Fruit fly (Drosophila melanogaster): ENCODE data around the gene CG12880.

The CG12880 gene

DNA sequence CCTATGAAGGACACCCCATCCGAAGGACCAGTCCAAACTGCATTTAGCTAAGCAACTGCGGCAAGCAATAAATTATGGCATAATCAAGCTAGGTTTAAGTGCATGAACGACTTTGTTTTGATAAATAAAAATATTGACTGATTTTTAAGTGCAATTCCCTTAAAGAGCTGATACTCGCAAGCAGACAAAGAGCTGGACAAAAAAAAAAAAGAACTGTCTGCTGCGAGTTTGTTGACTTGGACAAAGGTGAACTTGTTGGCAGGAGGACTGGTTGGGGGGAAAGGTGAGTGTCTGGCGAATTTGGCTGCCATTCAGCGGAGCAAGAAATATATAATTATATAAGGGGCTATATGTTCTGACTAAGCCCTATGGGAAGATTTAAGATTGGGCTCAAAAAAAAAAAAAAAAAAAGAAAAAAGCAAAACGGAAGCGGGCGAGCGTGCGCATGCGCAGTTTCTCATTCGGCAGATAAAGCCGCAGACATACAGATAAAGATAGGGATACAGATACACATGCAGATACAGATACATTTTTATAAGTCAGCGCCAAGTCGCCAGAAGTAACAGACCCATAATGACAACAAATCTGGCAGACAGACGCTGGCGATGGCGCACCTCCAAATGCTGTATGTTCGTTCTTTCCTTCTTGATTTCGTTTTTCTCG lies 7.0 kb downstream of the CG12880 start:
- no peak for TF ChIP-seq CG5204 (GFP tag; optimal IDR thresholded peaks at IDR 0.05)
- TF ChIP-seq CG7101 (tag; optimal IDR thresholded peaks at IDR 0.05), result no peak
- no peak for TF ChIP-seq CG12768 (GFP tag; optimal IDR thresholded peaks at IDR 0.05)
- TF ChIP-seq CG14711 (tag; optimal IDR thresholded peaks at IDR 0.05), result no peak
- no peak for TF ChIP-seq bab1 (GFP tag; optimal IDR thresholded peaks at IDR 0.05)
- TF ChIP-seq kay (GFP tag; ENCODE audit: borderline replicate concordance), result no peak
- no peak for TF ChIP-seq Clk (GFP tag; optimal IDR thresholded peaks at IDR 0.05)
- no peak for TF ChIP-seq Crg-1 (GFP tag; optimal IDR thresholded peaks at IDR 0.05)
- no peak for TF ChIP-seq toe (GFP tag; optimal IDR thresholded peaks at IDR 0.05)
- TF ChIP-seq cnc (optimal IDR thresholded peaks at IDR 0.05), result no peak
- TF ChIP-seq ovo (GFP tag; optimal IDR thresholded peaks at IDR 0.05), result no peak

DNA sequence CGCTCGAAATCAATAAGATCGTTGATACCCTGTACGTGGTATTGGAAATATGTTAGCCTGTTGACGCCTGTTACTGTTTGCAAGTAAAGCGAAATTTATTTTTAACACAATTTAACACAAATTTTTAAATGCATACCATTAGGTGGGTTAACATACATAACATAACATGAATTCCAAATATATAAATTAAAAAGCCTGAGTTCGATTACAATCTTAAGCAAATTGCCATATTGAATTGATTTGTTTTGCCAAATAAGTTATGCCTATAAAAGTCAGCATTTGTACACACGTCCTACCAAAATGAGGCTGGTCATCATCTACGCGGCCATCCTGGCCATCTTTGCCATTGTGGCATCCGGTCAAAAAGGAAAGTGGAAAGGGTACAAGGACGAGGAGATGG lies 8.3 kb downstream of the CG12880 start, which contains the start of gene CG43319:
Gene CG43319, plus strand, starts transcription at position 301 of the 400 bp plus-strand sequence.
- TF ChIP-seq Clk (GFP tag; optimal IDR thresholded peaks at IDR 0.05) (no peak), bab1 (GFP tag; optimal IDR thresholded peaks at IDR 0.05) (no peak), CG14711 (tag; optimal IDR thresholded peaks at IDR 0.05) (no peak), Crg-1 (GFP tag; optimal IDR thresholded peaks at IDR 0.05) (no peak), kay (GFP tag; ENCODE audit: borderline replicate concordance) (no peak), CG12768 (GFP tag; optimal IDR thresholded peaks at IDR 0.05) (no peak), toe (GFP tag; optimal IDR thresholded peaks at IDR 0.05) (no peak), Hr96 (GFP tag; optimal IDR thresholded peaks at IDR 0.05) (no peak), CG7101 (tag; optimal IDR thresholded peaks at IDR 0.05) (no peak), CG1620 (GFP tag; optimal IDR thresholded peaks at IDR 0.05) (no peak), tj (GFP tag; optimal IDR thresholded peaks at IDR 0.05) (no peak), CG11617 (GFP tag; optimal IDR thresholded peaks at IDR 0.05) (no peak), CG7045 (GFP tag; optimal IDR thresholded peaks at IDR 0.05) (no peak)

- TF ChIP-seq CG5204 (GFP tag; optimal IDR thresholded peaks at IDR 0.05), result no peak
- no peak for TF ChIP-seq kay (GFP tag; ENCODE audit: borderline replicate concordance)
- TF ChIP-seq cnc (optimal IDR thresholded peaks at IDR 0.05), result no peak
- no peak for TF ChIP-seq CG33017 (tag; optimal IDR thresholded peaks at IDR 0.05)
- no peak for TF ChIP-seq CG12768 (GFP tag; optimal IDR thresholded peaks at IDR 0.05)
- TF ChIP-seq toe (GFP tag; optimal IDR thresholded peaks at IDR 0.05), result no peak
- TF ChIP-seq CG7045 (GFP tag; optimal IDR thresholded peaks at IDR 0.05), result no peak
- no peak for TF ChIP-seq ovo (GFP tag; optimal IDR thresholded peaks at IDR 0.05)
- TF ChIP-seq CG7101 (tag; optimal IDR thresholded peaks at IDR 0.05), result no peak
- TF ChIP-seq tj (GFP tag; optimal IDR thresholded peaks at IDR 0.05), result no peak
- no peak for TF ChIP-seq CG11617 (GFP tag; optimal IDR thresholded peaks at IDR 0.05)
- no peak for TF ChIP-seq Mnt (GFP tag; optimal IDR thresholded peaks at IDR 0.05)
- no peak for TF ChIP-seq pad (GFP tag; optimal IDR thresholded peaks at IDR 0.05)
- no peak for TF ChIP-seq Hr96 (GFP tag; optimal IDR thresholded peaks at IDR 0.05)
- no peak for TF ChIP-seq Crg-1 (GFP tag; optimal IDR thresholded peaks at IDR 0.05)
These were observed 8.8 kb downstream of the CG12880 start, which contains the start of gene Acp98AB for dm6 chr3R:27694583-27694982. Gene Acp98AB (plus strand): TSS chr3R:27694883.

dm6 chr3R:27695019-27695418 lies 9.3 kb downstream of the CG12880 start, which contains the start of gene HSPBAP1:
Gene HSPBAP1 (plus strand): TSS chr3R:27695235.
- TF ChIP-seq Crg-1 (GFP tag; optimal IDR thresholded peaks at IDR 0.05), result no peak

- no peak for TF ChIP-seq CG1620 (GFP tag; optimal IDR thresholded peaks at IDR 0.05)
- peak; percentile 99 for TF ChIP-seq pad (GFP tag; optimal IDR thresholded peaks at IDR 0.05)
These were observed 13.9 kb downstream of the CG12880 start, which contains the start of gene ALiX for dm6 chr3R:27699540-27700228. Gene ALiX (minus strand): TSS chr3R:27700110.

DNA sequence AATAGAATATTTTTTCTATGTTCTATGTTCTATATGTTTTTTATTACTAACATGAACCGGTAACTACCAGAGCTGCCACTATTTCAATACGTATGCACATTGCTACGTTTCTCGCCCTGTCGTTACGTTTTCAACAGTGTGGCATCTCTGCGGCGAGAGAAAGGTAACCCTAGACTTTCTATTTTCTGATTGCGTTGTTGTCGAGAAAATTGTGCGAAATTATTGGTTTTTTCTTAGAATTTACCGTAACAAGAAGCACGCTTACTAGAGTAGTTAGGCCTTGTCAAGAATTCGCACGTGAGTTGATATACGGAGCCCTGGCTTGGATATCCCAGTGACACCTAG lies 14.4 kb downstream of the CG12880 start, which contains the start of gene btz:
Gene btz, plus strand, starts transcription at position 133 of the 345 bp plus-strand sequence.
- TF ChIP-seq CG7101 (tag; optimal IDR thresholded peaks at IDR 0.05) (peak; percentile 12), CG14711 (tag; optimal IDR thresholded peaks at IDR 0.05) (peak; percentile 98), toe (GFP tag; optimal IDR thresholded peaks at IDR 0.05) (peak; percentile 13), CG5204 (GFP tag; optimal IDR thresholded peaks at IDR 0.05) (no peak), Crg-1 (GFP tag; optimal IDR thresholded peaks at IDR 0.05) (no peak), ovo (GFP tag; optimal IDR thresholded peaks at IDR 0.05) (peak; percentile 35), CG12768 (GFP tag; optimal IDR thresholded peaks at IDR 0.05) (no peak)

dm6 chr3R:27706039-27706580 lies 20.3 kb downstream of the CG12880 start:
- TF ChIP-seq tj (GFP tag; optimal IDR thresholded peaks at IDR 0.05) (no peak), CG33017 (tag; optimal IDR thresholded peaks at IDR 0.05) (no peak), Mnt (GFP tag; optimal IDR thresholded peaks at IDR 0.05) (no peak), Hr96 (GFP tag; optimal IDR thresholded peaks at IDR 0.05) (peak; percentile 16), CG1620 (GFP tag; optimal IDR thresholded peaks at IDR 0.05) (no peak), Clk (GFP tag; optimal IDR thresholded peaks at IDR 0.05) (no peak), cic (GFP tag; optimal IDR thresholded peaks at IDR 0.05) (no peak), kay (GFP tag; ENCODE audit: borderline replicate concordance) (no peak), CG7045 (GFP tag; optimal IDR thresholded peaks at IDR 0.05) (no peak), Crg-1 (GFP tag; optimal IDR thresholded peaks at IDR 0.05) (no peak), CG12768 (GFP tag; optimal IDR thresholded peaks at IDR 0.05) (peak; percentile 82)

Measured in whole organism, adult.